Worm (Caenorhabditis elegans): ENCODE data around the gene iars-1.

The iars-1 gene

ce11 chrIV:10345990-10346389, 22.4 kb upstream of the iars-1 start:
- TF ChIP-seq mls-2 (tag; optimal IDR thresholded peaks at IDR 0.05) (no peak), lsy-2 (tag; optimal IDR thresholded peaks at IDR 0.05) (peak; percentile 23), mab-5 (tag; optimal IDR thresholded peaks at IDR 0.05) (no peak), pha-4 (tag; optimal IDR thresholded peaks at IDR 0.05) (peak; percentile 15), ceh-83 (GFP tag; optimal IDR thresholded peaks at IDR 0.05) (no peak), ces-1 (GFP tag; optimal IDR thresholded peaks at IDR 0.05) (peak; percentile 47), nhr-12 (tag; optimal IDR thresholded peaks at IDR 0.05) (no peak), snpc-4 (tag; optimal IDR thresholded peaks at IDR 0.05) (no peak), M03D4.4 (tag; optimal IDR thresholded peaks at IDR 0.05) (no peak), nhr-237 (tag; optimal IDR thresholded peaks at IDR 0.05) (peak; percentile 46), zip-8 (tag; optimal IDR thresholded peaks at IDR 0.05) (no peak), elt-1 (tag; optimal IDR thresholded peaks at IDR 0.05; ENCODE audit: borderline replicate concordance, insufficient read depth) (no peak), elt-3 (tag; optimal IDR thresholded peaks at IDR 0.05) (no peak), nhr-28 (tag; optimal IDR thresholded peaks at IDR 0.05) (no peak), drap-1 (GFP tag; optimal IDR thresholded peaks at IDR 0.05) (no peak), hlh-1 (tag; optimal IDR thresholded peaks at IDR 0.05) (peak; percentile 29), tbx-8 (GFP tag; optimal IDR thresholded peaks at IDR 0.05) (no peak), mep-1 (tag; optimal IDR thresholded peaks at IDR 0.05) (peak; percentile 51), sem-2 (GFP tag; optimal IDR thresholded peaks at IDR 0.05) (no peak), cnd-1 (tag; optimal IDR thresholded peaks at IDR 0.05) (no peak), lin-13 (tag; optimal IDR thresholded peaks at IDR 0.05) (no peak), unc-39 (tag; optimal IDR thresholded peaks at IDR 0.05) (no peak), nhr-2 (tag; optimal IDR thresholded peaks at IDR 0.05) (no peak), ztf-11 (tag; optimal IDR thresholded peaks at IDR 0.05) (no peak), unc-120 (tag; optimal IDR thresholded peaks at IDR 0.05; ENCODE audit: poor library complexity, severe bottlenecking) (peak; percentile 69), bed-3 (GFP tag; optimal IDR thresholded peaks at IDR 0.05) (no peak), ceh-43 (GFP tag; optimal IDR thresholded peaks at IDR 0.05) (no peak), unc-62 (GFP tag; optimal IDR thresholded peaks at IDR 0.05) (peak; percentile 66), flh-1 (GFP tag; optimal IDR thresholded peaks at IDR 0.05) (no peak), ham-2 (GFP tag; optimal IDR thresholded peaks at IDR 0.05) (no peak), sptf-1 (tag; optimal IDR thresholded peaks at IDR 0.05) (peak; percentile 4), ceh-39 (tag; optimal IDR thresholded peaks at IDR 0.05) (no peak), nhr-76 (tag; optimal IDR thresholded peaks at IDR 0.05) (no peak), blmp-1 (tag; optimal IDR thresholded peaks at IDR 0.05) (no peak), lin-32 (GFP tag; optimal IDR thresholded peaks at IDR 0.05) (no peak)

- no peak for TF ChIP-seq nhr-76 (tag; optimal IDR thresholded peaks at IDR 0.05)
- TF ChIP-seq ham-2 (GFP tag; optimal IDR thresholded peaks at IDR 0.05) = no peak
- no peak for TF ChIP-seq M03D4.4 (tag; optimal IDR thresholded peaks at IDR 0.05)
- no peak for TF ChIP-seq nhr-28 (tag; optimal IDR thresholded peaks at IDR 0.05)
- TF ChIP-seq lin-32 (GFP tag; optimal IDR thresholded peaks at IDR 0.05) = no peak
- TF ChIP-seq sem-2 (GFP tag; optimal IDR thresholded peaks at IDR 0.05) = no peak
- TF ChIP-seq elt-3 (tag; optimal IDR thresholded peaks at IDR 0.05) = no peak
- no peak for TF ChIP-seq unc-62 (GFP tag; optimal IDR thresholded peaks at IDR 0.05)
These were observed 21.5 kb upstream of the iars-1 start for ce11 chrIV:10346948-10347347.

- no peak for TF ChIP-seq snpc-4 (tag; optimal IDR thresholded peaks at IDR 0.05)
- TF ChIP-seq nhr-237 (tag; optimal IDR thresholded peaks at IDR 0.05) = no peak
- no peak for TF ChIP-seq elt-3 (tag; optimal IDR thresholded peaks at IDR 0.05)
- TF ChIP-seq bed-3 (GFP tag; optimal IDR thresholded peaks at IDR 0.05) = no peak
- no peak for TF ChIP-seq lin-32 (GFP tag; optimal IDR thresholded peaks at IDR 0.05)
- peak; percentile 74 for TF ChIP-seq ces-1 (GFP tag; optimal IDR thresholded peaks at IDR 0.05)
- TF ChIP-seq blmp-1 (tag; optimal IDR thresholded peaks at IDR 0.05) = no peak
- TF ChIP-seq elt-1 (tag; optimal IDR thresholded peaks at IDR 0.05; ENCODE audit: borderline replicate concordance, insufficient read depth) = no peak
- no peak for TF ChIP-seq unc-39 (tag; optimal IDR thresholded peaks at IDR 0.05)
These were observed 20.9 kb upstream of the iars-1 start for ce11 chrIV:10347528-10347927.

Data from whole organism, mixed stage, embryonic.